Worm (Caenorhabditis elegans) whole organism, L1 larva: Measurements from ENCODE around the gene hsp-110.
A peak's percentile ranks its signal among the peaks of the same experiment; 100 is the strongest.

ENCODE experiments used
- Y116A8C.19 ChIP-seq: sonication (generic microtip); optimal IDR thresholded peaks from 2 replicates; lab custom pipeline; 2016; ENCODE audit warnings: missing compliant biosample characterization, missing genetic modification characterization, borderline replicate concordance
- aly-2 ChIP-seq: fragments of 150-350 bp; optimal IDR thresholded peaks from 2 replicates; lab custom pipeline; 2014; ENCODE audit warnings: missing biosample characterization, missing genetic modification characterization
- ama-1 ChIP-seq: fragments of 150-350 bp; optimal IDR thresholded peaks from 2 replicates; lab custom pipeline; 2014
- blmp-1 ChIP-seq: fragments of 150-350 bp; optimal IDR thresholded peaks from 2 replicates; lab custom pipeline; 2014; ENCODE audit warnings: missing biosample characterization, missing genetic modification characterization
- ceh-63 ChIP-seq: fragments of 200-800 bp; sonication (Bioruptor generic); optimal IDR thresholded peaks from 2 replicates; lab custom pipeline; 2018; ENCODE audit warnings: mild to moderate bottlenecking, missing genetic modification characterization, missing compliant biosample characterization
- ceh-8 ChIP-seq: fragments of 200-800 bp; sonication (Bioruptor generic); optimal IDR thresholded peaks from 2 replicates; lab custom pipeline; 2018; ENCODE audit warnings: mild to moderate bottlenecking, missing genetic modification characterization, moderate library complexity, missing compliant biosample characterization
- ceh-82 ChIP-seq, 3 experiments: fragments of 150-350 bp in 1 of 3; sonication (generic microtip) in 2 of 3; optimal IDR thresholded peaks; 2 replicates each; lab custom pipeline; 2014 to 2017; ENCODE audit warnings: missing biosample characterization in 3 of 3, missing genetic modification characterization in 3 of 3
- ceh-90 ChIP-seq: sonication (generic microtip); optimal IDR thresholded peaks from 2 replicates; lab custom pipeline; 2016; ENCODE audit warnings: missing genetic modification characterization, missing compliant biosample characterization
- ces-1 ChIP-seq: fragments of 150-350 bp; optimal IDR thresholded peaks from 2 replicates; lab custom pipeline; 2014; ENCODE audit warnings: missing biosample characterization, missing genetic modification reagents, missing genetic modification characterization
- efl-1 ChIP-seq, 4 experiments: fragments of 150-350 bp; optimal IDR thresholded peaks in 3 of 4; peaks in 1 of 4; 1 replicate in 1 of 4; 2 replicates in 3 of 4; lab custom pipeline; 2014; ENCODE audit warnings: missing biosample characterization in 2 of 4, missing genetic modification characterization in 2 of 4, missing genetic modification reagents in 2 of 4
- efl-3 ChIP-seq: fragments of 200-800 bp; sonication (Bioruptor generic); optimal IDR thresholded peaks from 2 replicates; lab custom pipeline; 2018; ENCODE audit warnings: mild to moderate bottlenecking, missing genetic modification characterization, missing compliant biosample characterization
- egl-13 ChIP-seq: sonication (generic microtip); optimal IDR thresholded peaks from 2 replicates; lab custom pipeline; 2016; ENCODE audit warnings: missing genotype, missing genetic modification reagents, missing genetic modification characterization, missing compliant biosample characterization
- fkh-4 ChIP-seq: sonication (generic microtip); optimal IDR thresholded peaks from 2 replicates; lab custom pipeline; 2016; ENCODE audit warnings: missing compliant biosample characterization, missing genetic modification characterization, borderline replicate concordance
- fos-1 ChIP-seq: fragments of 150-350 bp; optimal IDR thresholded peaks from 2 replicates; lab custom pipeline; 2014; ENCODE audit warnings: missing biosample characterization, missing genetic modification characterization
- hlh-17 ChIP-seq: fragments of 200-800 bp; sonication (Bioruptor generic); optimal IDR thresholded peaks from 2 replicates; lab custom pipeline; 2018; ENCODE audit warnings: missing genetic modification characterization, mild to moderate bottlenecking, missing compliant biosample characterization, moderate library complexity, borderline replicate concordance
- hlh-4 ChIP-seq: sonication (generic microtip); optimal IDR thresholded peaks from 2 replicates; lab custom pipeline; 2016; ENCODE audit warnings: mild to moderate bottlenecking, missing genetic modification characterization, missing compliant biosample characterization
- hpl-2 ChIP-seq: fragments of 150-350 bp; optimal IDR thresholded peaks from 2 replicates; lab custom pipeline; 2014; ENCODE audit warnings: missing biosample characterization, missing genetic modification reagents, missing genetic modification characterization
- irx-1 ChIP-seq: sonication (generic microtip); optimal IDR thresholded peaks from 2 replicates; lab custom pipeline; 2016; ENCODE audit warnings: missing genetic modification characterization, missing compliant biosample characterization
- isw-1 ChIP-seq: fragments of 200-800 bp; sonication (Bioruptor generic); IDR thresholded peaks from 2 replicates; pipeline ENCODE4 v1.3.6; 2022; ENCODE audit warnings: missing genetic modification characterization, missing compliant biosample characterization
- lin-13 ChIP-seq: fragments of 150-350 bp; optimal IDR thresholded peaks from 2 replicates; lab custom pipeline; 2014; ENCODE audit warnings: missing biosample characterization, missing genetic modification reagents, missing genetic modification characterization
- lin-35 ChIP-seq, 2 experiments: fragments of 150-350 bp; optimal IDR thresholded peaks; 2 replicates each; lab custom pipeline; 2014; ENCODE audit warnings: missing biosample characterization in 2 of 2, missing genetic modification characterization in 2 of 2, missing genetic modification reagents in 2 of 2
- lin-39 ChIP-seq: fragments of 150-350 bp; optimal IDR thresholded peaks from 2 replicates; lab custom pipeline; 2014; ENCODE audit warnings: missing biosample characterization, missing genetic modification reagents, missing genetic modification characterization
- lsy-2 ChIP-seq, 2 experiments: fragments of 150-350 bp; optimal IDR thresholded peaks; 2 replicates each; lab custom pipeline; 2014; ENCODE audit warnings: missing biosample characterization in 2 of 2, missing genetic modification characterization in 2 of 2
- mdl-1 ChIP-seq, 2 experiments: fragments of 150-350 bp; optimal IDR thresholded peaks; 2 replicates each; lab custom pipeline; 2014 to 2017; ENCODE audit warnings: missing biosample characterization in 2 of 2, missing genetic modification characterization in 2 of 2, inconsistent platforms in 1 of 2
- mef-2 ChIP-seq: fragments of 150-350 bp; optimal IDR thresholded peaks from 2 replicates; lab custom pipeline; 2014; ENCODE audit warnings: missing biosample characterization, missing genetic modification characterization
- mep-1 ChIP-seq: fragments of 150-350 bp; optimal IDR thresholded peaks from 2 replicates; lab custom pipeline; 2014; ENCODE audit warnings: missing biosample characterization, missing genetic modification characterization
- nhr-11 ChIP-seq: fragments of 150-350 bp; optimal IDR thresholded peaks from 2 replicates; lab custom pipeline; 2014; ENCODE audit warnings: missing biosample characterization, missing genetic modification characterization
- nhr-12 ChIP-seq: sonication (generic microtip); optimal IDR thresholded peaks from 2 replicates; lab custom pipeline; 2017; ENCODE audit warnings: missing biosample characterization, missing genetic modification characterization
- nhr-19 ChIP-seq: fragments of 200-800 bp; sonication (Bioruptor generic); conservative IDR thresholded peaks from 2 replicates; pipeline ENCODE4 v1.3.6; 2022; ENCODE audit warnings: missing genetic modification characterization, missing compliant biosample characterization
- nhr-28 ChIP-seq: fragments of 150-350 bp; optimal IDR thresholded peaks from 2 replicates; lab custom pipeline; 2014; ENCODE audit warnings: missing biosample characterization, missing genetic modification characterization
- nhr-47 ChIP-seq: sonication (generic microtip); optimal IDR thresholded peaks from 2 replicates; lab custom pipeline; 2016; ENCODE audit warnings: mild to moderate bottlenecking, missing genetic modification characterization, moderate library complexity, missing compliant biosample characterization
- nhr-77 ChIP-seq: fragments of 150-350 bp; optimal IDR thresholded peaks from 2 replicates; lab custom pipeline; 2014; ENCODE audit warnings: missing biosample characterization, missing genetic modification characterization
- nhr-85 ChIP-seq: sonication (generic microtip); peaks from one replicate; lab custom pipeline; 2016; ENCODE audit warnings: missing genetic modification characterization, inconsistent platforms, missing compliant biosample characterization
- pqm-1 ChIP-seq: sonication (generic microtip); optimal IDR thresholded peaks from 3 replicates; lab custom pipeline; 2017; ENCODE audit warnings: missing biosample characterization, missing genetic modification characterization
- skn-1 ChIP-seq: fragments of 150-350 bp; optimal IDR thresholded peaks from 2 replicates; lab custom pipeline; 2014; ENCODE audit warnings: missing biosample characterization, missing genetic modification characterization
- snpc-4 ChIP-seq: fragments of 150-350 bp; optimal IDR thresholded peaks from 2 replicates; lab custom pipeline; 2014; ENCODE audit warnings: missing biosample characterization, missing genetic modification characterization
- snu-23 ChIP-seq: sonication (generic microtip); optimal IDR thresholded peaks from 2 replicates; lab custom pipeline; 2016; ENCODE audit warnings: missing genetic modification characterization, missing compliant biosample characterization
- sox-4 ChIP-seq: sonication (generic microtip); optimal IDR thresholded peaks from 2 replicates; lab custom pipeline; 2016; ENCODE audit warnings: missing genetic modification characterization, missing compliant biosample characterization
- sptf-1 ChIP-seq: fragments of 150-350 bp; optimal IDR thresholded peaks from 2 replicates; lab custom pipeline; 2014; ENCODE audit warnings: missing biosample characterization, missing genetic modification characterization
- sup-37 ChIP-seq: fragments of 200-800 bp; sonication (Bioruptor generic); optimal IDR thresholded peaks from 2 replicates; lab custom pipeline; 2018; ENCODE audit warnings: mild to moderate bottlenecking, missing genetic modification characterization, missing compliant biosample characterization
- swsn-7 ChIP-seq: sonication (generic microtip); optimal IDR thresholded peaks from 2 replicates; lab custom pipeline; 2016; ENCODE audit warnings: missing genetic modification characterization, missing compliant biosample characterization
- tbx-2 ChIP-seq: sonication (generic microtip); optimal IDR thresholded peaks from 2 replicates; lab custom pipeline; 2016; ENCODE audit warnings: missing genetic modification characterization, missing compliant biosample characterization
- unc-30 ChIP-seq: sonication (generic microtip); optimal IDR thresholded peaks from 2 replicates; lab custom pipeline; 2017; ENCODE audit warnings: missing biosample characterization, missing genetic modification characterization
- unc-98 ChIP-seq: fragments of 200-800 bp; sonication (Bioruptor generic); IDR thresholded peaks from 2 replicates; pipeline ENCODE4 v1.3.6; 2022; ENCODE audit warnings: missing genetic modification characterization, missing compliant biosample characterization
- xbp-1 ChIP-seq: sonication (generic microtip); optimal IDR thresholded peaks from 2 replicates; lab custom pipeline; 2016; ENCODE audit warnings: missing genetic modification characterization, missing compliant biosample characterization
- zip-4 ChIP-seq: fragments of 200-800 bp; sonication (Bioruptor generic); optimal IDR thresholded peaks from 2 replicates; lab custom pipeline; 2018; ENCODE audit warnings: mild to moderate bottlenecking, missing genetic modification characterization, moderate library complexity, missing compliant biosample characterization

The hsp-110 gene

DNA sequence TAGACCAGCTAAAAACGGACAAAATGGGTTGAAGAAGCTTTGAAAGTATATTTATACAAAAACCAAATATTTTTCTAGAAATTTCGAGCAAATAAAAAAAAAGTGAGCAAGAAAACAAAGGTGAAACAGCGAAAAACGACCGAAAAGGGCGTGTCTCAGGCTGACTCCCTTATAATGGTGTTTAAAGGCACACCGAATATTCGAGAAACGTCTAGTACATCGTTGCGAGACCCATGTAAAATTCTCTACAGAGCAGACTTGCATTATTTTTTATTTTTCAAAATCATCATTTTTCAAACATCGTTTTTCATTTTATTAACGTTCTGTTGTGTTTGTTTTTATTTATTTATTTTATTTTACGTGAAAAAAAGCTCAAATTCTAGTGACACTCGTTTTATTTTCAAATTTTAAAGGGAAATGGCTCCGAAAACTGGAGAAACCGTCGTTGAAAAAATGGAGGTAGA lies 263 bp upstream of the hsp-110 start, which contains the start of gene rpn-3 (continued):
- TF ChIP-seq egl-13 (tag; lab: Kevin White, UChicago) (peak; percentile 95), nhr-28 (tag; lab: Kevin White, UChicago) (no peak)

DNA sequence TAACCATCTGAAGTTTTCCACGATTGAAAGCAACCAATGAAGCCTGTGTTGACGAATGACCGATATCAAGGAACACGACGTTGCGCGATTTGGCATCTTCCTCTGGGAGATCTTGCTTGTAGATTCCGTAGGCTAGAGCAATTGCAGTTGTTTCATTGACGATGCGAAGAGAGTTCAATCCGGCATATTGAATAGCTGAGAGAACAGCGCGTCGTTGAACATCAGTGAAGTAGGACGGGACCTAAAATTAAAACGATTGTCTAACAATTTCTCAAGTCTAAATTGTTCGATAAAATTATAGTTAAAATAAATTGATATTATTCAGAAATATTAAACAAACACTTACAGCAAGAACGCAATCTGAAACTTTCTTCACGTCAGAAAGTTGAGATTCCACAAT lies 648 bp downstream of the hsp-110 start:
- TF ChIP-seq nhr-47 (tag; lab: Kevin White, UChicago): no peak
- TF ChIP-seq ces-1 (GFP tag; lab: Kevin White, UChicago): no peak
- TF ChIP-seq lin-35 (GFP tag; optimal IDR thresholded peaks at IDR 0.05; lab: Kevin White, UChicago): no peak
- peak; percentile 53 for TF ChIP-seq mep-1 (tag; lab: Kevin White, UChicago)
- no peak for TF ChIP-seq irx-1 (tag; lab: Kevin White, UChicago)

DNA sequence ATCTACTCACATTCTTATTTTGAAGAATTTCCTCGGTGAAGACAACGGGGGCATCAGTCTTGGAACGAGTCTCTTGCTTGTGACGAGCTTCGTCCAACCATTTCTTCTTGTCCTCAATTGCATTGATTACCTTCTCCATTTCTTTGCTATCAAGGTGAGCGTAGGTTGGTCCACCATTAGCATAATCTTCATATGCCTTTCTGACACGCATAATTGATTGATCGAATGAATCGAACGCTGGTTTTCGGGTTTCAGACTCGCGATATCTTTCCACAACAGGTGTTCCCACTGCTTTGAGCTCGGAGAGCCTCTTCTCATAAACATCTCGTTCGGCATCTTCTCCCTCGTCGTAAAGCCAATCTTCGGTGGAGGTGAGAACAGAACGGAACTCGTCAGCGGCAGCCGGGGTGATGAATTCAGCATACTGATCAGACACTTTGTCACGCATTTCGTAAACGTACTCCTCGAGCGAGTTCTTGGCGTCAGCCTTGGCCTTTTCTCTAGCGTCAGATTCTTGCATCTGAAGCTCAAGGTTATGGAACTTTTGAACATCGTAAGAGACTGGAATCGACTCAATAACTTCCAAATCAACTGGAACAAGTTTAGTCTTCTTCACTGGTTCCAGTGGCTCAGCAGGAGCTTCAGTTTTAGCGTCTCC lies 2.1 kb downstream of the hsp-110 start:
- TF ChIP-seq fkh-4 (tag; lab: Kevin White, UChicago): no peak
- peak; percentile 70 for TF ChIP-seq ama-1 (lab: Kevin White, UChicago)
- TF ChIP-seq skn-1 (tag; lab: Kevin White, UChicago): peak; percentile 30
- peak; percentile 54 for TF ChIP-seq aly-2

DNA sequence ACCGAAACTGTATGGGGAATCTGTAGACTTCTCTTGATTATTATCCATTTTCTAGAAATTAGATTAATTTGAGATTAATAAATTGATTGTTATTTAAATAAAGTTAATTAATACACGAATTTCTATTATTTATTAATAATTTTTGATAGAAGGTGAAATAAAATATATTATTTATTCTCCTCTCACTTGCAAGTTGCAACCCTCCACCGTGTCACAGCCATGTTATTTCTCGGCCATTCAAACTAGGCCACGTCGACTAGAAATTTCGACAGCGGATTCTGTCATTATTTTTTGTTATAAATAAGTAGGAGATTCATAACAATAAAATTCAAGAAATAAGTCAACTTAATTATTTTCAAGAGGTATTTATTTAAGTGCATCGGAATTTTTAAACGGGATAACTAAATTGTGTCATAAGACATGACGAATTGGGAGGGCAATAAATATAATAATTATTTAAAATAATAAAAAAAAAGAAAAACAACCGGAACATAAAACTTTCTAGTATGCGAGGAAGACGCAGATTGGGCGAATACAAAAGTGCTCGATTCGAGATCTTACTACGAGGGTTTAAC lies 3.1 kb downstream of the hsp-110 start, which contains the start of gene ufbp-1:
ufbp-1 (minus strand) TSS at position 51 of the 575 bp plus-strand sequence.
- TF ChIP-seq xbp-1 (tag; lab: Kevin White, UChicago) (peak; percentile 91), nhr-77 (no peak), nhr-85 (tag; lab: Kevin White, UChicago) (peak; percentile 70), sup-37 (GFP tag; lab: Kevin White, UChicago) (no peak), zip-4 (peak; percentile 5), Y116A8C.19 (tag; lab: Kevin White, UChicago) (no peak), ceh-63 (no peak), unc-98 (no peak), nhr-11 (tag; lab: Kevin White, UChicago) (no peak), sptf-1 (tag; lab: Kevin White, UChicago) (no peak), hlh-17 (GFP tag; lab: Kevin White, UChicago) (no peak), tbx-2 (no peak), fos-1 (no peak), nhr-19 (GFP tag; lab: Robert Waterston, UW) (peak; percentile 29; the same call in 1 of the 2 replicates), blmp-1 (tag; lab: Kevin White, UChicago) (peak; percentile 68), hlh-4 (peak; percentile 15), mdl-1 (tag; optimal IDR thresholded peaks at IDR 0.05; lab: Kevin White, UChicago) (peak in 1 of 2 experiments; percentile 14), hpl-2 (no peak), lsy-2 (tag; optimal IDR thresholded peaks at IDR 0.05; lab: Kevin White, UChicago) (peak; percentile 45 to 86), mef-2 (tag; lab: Kevin White, UChicago) (no peak), snpc-4 (tag; lab: Kevin White, UChicago) (peak; percentile 83), swsn-7 (tag; lab: Kevin White, UChicago) (peak; percentile 55), efl-3 (GFP tag; lab: Kevin White, UChicago) (no peak), pqm-1 (tag; lab: Kevin White, UChicago) (no peak), nhr-12 (tag; lab: Kevin White, UChicago) (no peak), snu-23 (GFP tag; lab: Kevin White, UChicago) (peak; percentile 60), sox-4 (tag; lab: Kevin White, UChicago) (no peak), nhr-28 (tag; lab: Kevin White, UChicago) (no peak), efl-1 (optimal IDR thresholded peaks at IDR 0.05; lab: Kevin White, UChicago) (no peak), efl-1 (GFP tag; optimal IDR thresholded peaks at IDR 0.05 in 1 of 2; lab: Kevin White, UChicago) (peak; percentile 27 to 57), lin-39 (tag; lab: Kevin White, UChicago) (no peak), skn-1 (tag; lab: Kevin White, UChicago) (peak; percentile 94), ces-1 (GFP tag; lab: Kevin White, UChicago) (no peak), ceh-90 (peak; percentile 36), ceh-82 (tag; optimal IDR thresholded peaks at IDR 0.05; lab: Kevin White, UChicago) (no peak), lin-13 (GFP tag; lab: Kevin White, UChicago) (peak; percentile 58), isw-1 (GFP tag; lab: Robert Waterston, UW) (no peak), unc-30 (tag; lab: Kevin White, UChicago) (no peak), ceh-8 (GFP tag; lab: Kevin White, UChicago) (no peak)
